Fruit fly (Drosophila melanogaster) whole organism, embryonic: ENCODE results near the gene Hr83.

ENCODE experiments used
- Bgb ChIP-seq: fragments of 200-800 bp; sonication (Bioruptor generic); IDR thresholded peaks from 2 replicates; pipeline ENCODE4 v1.3.6; 2022; ENCODE audit warnings: missing biosample characterization, missing genetic modification characterization; ENCODE audit not compliant: partially characterized antibody
- Bteb2 ChIP-seq: fragments of 200-800 bp; sonication (Bioruptor generic); optimal IDR thresholded peaks from 2 replicates; lab custom pipeline; 2016; ENCODE audit warnings: missing biosample characterization, missing genetic modification characterization
- CG10321 ChIP-seq: fragments of 200-800 bp; sonication (Bioruptor generic); IDR thresholded peaks from 2 replicates; pipeline ENCODE4 v1.3.6; 2022; ENCODE audit warnings: missing biosample characterization, missing genetic modification characterization
- CG11696 ChIP-seq: fragments of 200-800 bp; sonication (Bioruptor generic); IDR thresholded peaks from 2 replicates; pipeline ENCODE4 v1.3.6; 2022; ENCODE audit warnings: missing biosample characterization, missing genetic modification characterization
- CG12942 ChIP-seq: fragments of 200-800 bp; sonication (Bioruptor generic); optimal IDR thresholded peaks from 3 replicates; lab custom pipeline; 2016; ENCODE audit warnings: missing biosample characterization, missing genetic modification characterization
- CG13424 ChIP-seq: fragments of 200-800 bp; sonication (Bioruptor generic); optimal IDR thresholded peaks from 2 replicates; lab custom pipeline; 2019; ENCODE audit warnings: missing biosample characterization, mild to moderate bottlenecking, missing genetic modification characterization, moderate library complexity
- CG14710 ChIP-seq: fragments of 200-800 bp; sonication (Bioruptor generic); optimal IDR thresholded peaks from 3 replicates; lab custom pipeline; 2019; ENCODE audit warnings: missing biosample characterization, mild to moderate bottlenecking, missing genetic modification characterization, moderate library complexity
- CG14965 ChIP-seq: fragments of 200-800 bp; sonication (Bioruptor generic); optimal IDR thresholded peaks from 2 replicates; lab custom pipeline; 2016; ENCODE audit warnings: missing biosample characterization, missing genetic modification characterization, borderline replicate concordance
- CG15514 ChIP-seq: fragments of 200-800 bp; sonication (Bioruptor generic); optimal IDR thresholded peaks from 3 replicates; lab custom pipeline; 2017; ENCODE audit warnings: missing biosample characterization, missing genetic modification characterization, mild to moderate bottlenecking, moderate library complexity, missing genetic modification reagents
- CG17802 ChIP-seq: fragments of 200-800 bp; sonication (Bioruptor generic); optimal IDR thresholded peaks from 2 replicates; lab custom pipeline; 2018; ENCODE audit warnings: missing biosample characterization, mild to moderate bottlenecking, missing genetic modification characterization, moderate library complexity
- CG32532 ChIP-seq: fragments of 200-800 bp; sonication (Bioruptor generic); IDR thresholded peaks from 2 replicates; pipeline ENCODE4 v1.3.6; 2022; ENCODE audit warnings: missing biosample characterization, missing genetic modification characterization
- CG3281 ChIP-seq: fragments of 200-800 bp; sonication (Bioruptor generic); optimal IDR thresholded peaks from 3 replicates; lab custom pipeline; 2017; ENCODE audit warnings: missing biosample characterization, mild to moderate bottlenecking, missing genetic modification characterization
- CG34422 ChIP-seq: fragments of 200-800 bp; sonication (Bioruptor generic); IDR thresholded peaks from 3 replicates; pipeline ENCODE4 v1.3.6; 2022; ENCODE audit warnings: missing biosample characterization, missing genetic modification characterization
- CG3847 ChIP-seq: fragments of 200-800 bp; sonication (Bioruptor generic); IDR thresholded peaks from 2 replicates; pipeline ENCODE4 v1.3.6; 2022; ENCODE audit warnings: missing biosample characterization, missing genetic modification characterization
- CG42726 ChIP-seq: fragments of 200-800 bp; sonication (Bioruptor generic); IDR thresholded peaks from 2 replicates; pipeline ENCODE4 v1.3.6; 2022; ENCODE audit warnings: missing biosample characterization, missing genetic modification characterization; ENCODE audit not compliant: partially characterized antibody
- CG4854 ChIP-seq: fragments of 200-800 bp; sonication (Bioruptor generic); optimal IDR thresholded peaks from 2 replicates; lab custom pipeline; 2016; ENCODE audit warnings: missing biosample characterization, missing genetic modification characterization, inconsistent platforms
- CG5953 ChIP-seq: fragments of 200-800 bp; sonication (Bioruptor generic); IDR thresholded peaks from 2 replicates; pipeline ENCODE4 v1.3.6; 2022; ENCODE audit warnings: missing biosample characterization, missing genetic modification characterization
- CG6791 ChIP-seq: fragments of 200-800 bp; sonication (Bioruptor generic); IDR thresholded peaks from 3 replicates; pipeline ENCODE4 v1.3.6; 2022; ENCODE audit warnings: missing biosample characterization, missing genetic modification characterization; ENCODE audit not compliant: partially characterized antibody
- CG7556 ChIP-seq: fragments of 200-800 bp; sonication (Bioruptor generic); optimal IDR thresholded peaks from 2 replicates; lab custom pipeline; 2017; ENCODE audit warnings: missing biosample characterization, mild to moderate bottlenecking, missing genetic modification characterization
- CG8388 ChIP-seq: fragments of 200-800 bp; sonication (Bioruptor generic); optimal IDR thresholded peaks from 2 replicates; lab custom pipeline; 2019; ENCODE audit warnings: missing biosample characterization, mild to moderate bottlenecking, missing genetic modification characterization, moderate library complexity
- D ChIP-seq, 2 experiments: fragments of 200-800 bp in 1 of 2; fragments of >200 bp in 1 of 2; sonication (Bioruptor generic) in 1 of 2; optimal IDR thresholded peaks; 2 replicates in 1 of 2; 3 replicates in 1 of 2; lab custom pipeline; 2017; ENCODE audit warnings: mild to moderate bottlenecking in 1 of 2, missing biosample characterization in 1 of 2, missing genetic modification characterization in 1 of 2, missing genetic modification reagents in 1 of 2
- H15 ChIP-seq: fragments of 200-800 bp; sonication (Bioruptor generic); IDR thresholded peaks from 3 replicates; pipeline ENCODE4 v1.3.6; 2022; ENCODE audit warnings: missing biosample characterization, missing genetic modification characterization
- HHEX ChIP-seq: fragments of 200-800 bp; sonication (Bioruptor generic); optimal IDR thresholded peaks from 3 replicates; lab custom pipeline; 2017; ENCODE audit warnings: missing biosample characterization, mild to moderate bottlenecking, missing genetic modification characterization, missing genetic modification reagents
- Hr3 ChIP-seq: fragments of 200-800 bp; sonication (Bioruptor generic); optimal IDR thresholded peaks from 3 replicates; lab custom pipeline; 2016; ENCODE audit warnings: missing biosample characterization, missing genetic modification characterization
- Hsf ChIP-seq: fragments of 200-800 bp; sonication (Bioruptor generic); optimal IDR thresholded peaks from 3 replicates; lab custom pipeline; 2016; ENCODE audit warnings: missing biosample characterization, missing genetic modification characterization
- MBD-R2 ChIP-seq: fragments of 200-800 bp; sonication (Bioruptor generic); IDR thresholded peaks from 2 replicates; pipeline ENCODE4 v1.3.6; 2022; ENCODE audit warnings: missing biosample characterization, missing genetic modification characterization
- MESR4 ChIP-seq: fragments of 200-800 bp; sonication (Bioruptor generic); optimal IDR thresholded peaks from 2 replicates; lab custom pipeline; 2018; ENCODE audit warnings: missing biosample characterization, mild to moderate bottlenecking, missing genetic modification characterization, moderate library complexity
- Mes4 ChIP-seq: fragments of 200-800 bp; sonication (Bioruptor generic); optimal IDR thresholded peaks from 2 replicates; lab custom pipeline; 2016; ENCODE audit warnings: missing biosample characterization, missing genetic modification characterization
- PHDP ChIP-seq: fragments of 200-800 bp; sonication (Bioruptor generic); optimal IDR thresholded peaks from 3 replicates; lab custom pipeline; 2018; ENCODE audit warnings: missing biosample characterization, mild to moderate bottlenecking, missing genetic modification characterization, moderate library complexity
- Sin3A ChIP-seq: fragments of >200 bp; optimal IDR thresholded peaks from 2 replicates; lab custom pipeline; 2018
- TFAM ChIP-seq: fragments of 200-800 bp; sonication (Bioruptor generic); optimal IDR thresholded peaks from 2 replicates; lab custom pipeline; 2017; ENCODE audit warnings: missing biosample characterization, missing genetic modification characterization, inconsistent platforms
- ac ChIP-seq: fragments of 200-800 bp; sonication (Bioruptor generic); optimal IDR thresholded peaks from 3 replicates; lab custom pipeline; 2017; ENCODE audit warnings: missing biosample characterization, mild to moderate bottlenecking, missing genetic modification characterization
- bbx ChIP-seq: fragments of 200-800 bp; sonication (Bioruptor generic); IDR thresholded peaks from 2 replicates; pipeline ENCODE4 v1.3.6; 2022; ENCODE audit warnings: missing biosample characterization, missing genetic modification characterization; ENCODE audit not compliant: partially characterized antibody
- cad ChIP-seq: fragments of >200 bp; optimal IDR thresholded peaks from 2 replicates; lab custom pipeline; 2017; ENCODE audit warnings: missing biosample characterization, missing genetic modification characterization
- corto ChIP-seq: fragments of 200-800 bp; sonication (Bioruptor generic); optimal IDR thresholded peaks from 2 replicates; lab custom pipeline; 2016; ENCODE audit warnings: missing biosample characterization, mild to moderate bottlenecking, missing genetic modification characterization, moderate library complexity
- exex ChIP-seq: fragments of 200-800 bp; sonication (Bioruptor generic); optimal IDR thresholded peaks from 4 replicates; lab custom pipeline; 2018; ENCODE audit warnings: missing biosample characterization, mild to moderate bottlenecking, missing genetic modification characterization, moderate library complexity
- her ChIP-seq: fragments of 200-800 bp; sonication (Bioruptor generic); optimal IDR thresholded peaks from 2 replicates; lab custom pipeline; 2016; ENCODE audit warnings: missing biosample characterization, missing genetic modification characterization
- hth ChIP-seq: fragments of >200 bp; optimal IDR thresholded peaks from 2 replicates; lab custom pipeline; 2017; ENCODE audit warnings: inconsistent platforms
- jigr1 ChIP-seq: fragments of 200-800 bp; sonication (Bioruptor generic); IDR thresholded peaks from 3 replicates; pipeline ENCODE4 v1.3.6; 2022; ENCODE audit warnings: missing biosample characterization, missing genetic modification characterization
- lmd ChIP-seq: fragments of 200-800 bp; sonication (Bioruptor generic); IDR thresholded peaks from 2 replicates; pipeline ENCODE4 v1.3.6; 2022; ENCODE audit warnings: missing biosample characterization, missing genetic modification characterization
- mam ChIP-seq: fragments of 200-800 bp; sonication (Bioruptor generic); optimal IDR thresholded peaks from 3 replicates; lab custom pipeline; 2016; ENCODE audit warnings: missing biosample characterization, missing genetic modification characterization
- nau ChIP-seq: fragments of 200-800 bp; sonication (Bioruptor generic); optimal IDR thresholded peaks from 3 replicates; lab custom pipeline; 2017; ENCODE audit warnings: missing biosample characterization, mild to moderate bottlenecking, missing genetic modification characterization, missing genetic modification reagents
- nom ChIP-seq: fragments of 200-800 bp; sonication (Bioruptor generic); optimal IDR thresholded peaks from 2 replicates; lab custom pipeline; 2017; ENCODE audit warnings: missing biosample characterization, missing genetic modification characterization, mild to moderate bottlenecking, moderate library complexity, missing genetic modification reagents
- org-1 ChIP-seq: fragments of 200-800 bp; sonication (Bioruptor generic); optimal IDR thresholded peaks from 2 replicates; lab custom pipeline; 2017; ENCODE audit warnings: missing biosample characterization, missing genetic modification characterization
- otp ChIP-seq: fragments of 200-800 bp; sonication (Bioruptor generic); IDR thresholded peaks from 3 replicates; pipeline ENCODE4, ENCODE4 v1.3.6; 2022; ENCODE audit warnings: missing biosample characterization, missing genetic modification characterization
- schlank ChIP-seq: fragments of 200-800 bp; sonication (Bioruptor generic); optimal IDR thresholded peaks from 2 replicates; lab custom pipeline; 2018; ENCODE audit warnings: missing biosample characterization, mild to moderate bottlenecking, missing genetic modification characterization
- seq ChIP-seq: fragments of 200-800 bp; sonication (Bioruptor generic); IDR thresholded peaks from 2 replicates; pipeline ENCODE4 v1.3.6; 2022; ENCODE audit warnings: missing biosample characterization, missing genetic modification characterization
- stc ChIP-seq: fragments of 200-800 bp; sonication (Bioruptor generic); IDR thresholded peaks from 2 replicates; pipeline ENCODE4 v1.3.6; 2022; ENCODE audit warnings: missing biosample characterization, missing genetic modification characterization
- unpg ChIP-seq: fragments of 200-800 bp; sonication (Bioruptor generic); optimal IDR thresholded peaks from 3 replicates; lab custom pipeline; 2018; ENCODE audit warnings: missing biosample characterization, mild to moderate bottlenecking, missing genetic modification characterization, moderate library complexity

The Hr83 gene

dm6 chr3R:6368100-6368499, 19.1 kb downstream of the Hr83 start, which contains the start of gene CG42724 (continued):
- TF ChIP-seq ac (GFP tag; lab: Kevin White, UChicago) = no peak
- TF ChIP-seq Bgb (GFP tag; lab: Robert Waterston, UW) = no peak
- peak; percentile 47 for TF ChIP-seq Mes4 (GFP tag; lab: Kevin White, UChicago)
- TF ChIP-seq cad (GFP tag; lab: Kevin White, UChicago) = no peak
- peak; percentile 55 for TF ChIP-seq lmd
- peak; percentile 63 for TF ChIP-seq Hsf (GFP tag; lab: Kevin White, UChicago)
- peak; percentile 44; the same call in 1 of the 3 replicates for TF ChIP-seq CG34422 (GFP tag; lab: Robert Waterston, UW)
- no peak for TF ChIP-seq exex (tag; lab: Kevin White, UChicago)
- TF ChIP-seq D (optimal IDR thresholded peaks at IDR 0.05; lab: Kevin White, UChicago) = peak; percentile 72
- TF ChIP-seq D (GFP tag; optimal IDR thresholded peaks at IDR 0.05; lab: Kevin White, UChicago) = no peak
- TF ChIP-seq CG3847 (GFP tag; lab: Robert Waterston, UW) = peak; percentile 74; the same call in 1 of the 2 replicates
- no peak for TF ChIP-seq bbx (GFP tag; lab: Robert Waterston, UW)
- TF ChIP-seq CG7556 (GFP tag; lab: Kevin White, UChicago) = no peak
- peak; percentile 41 for TF ChIP-seq CG12942 (GFP tag; lab: Kevin White, UChicago)
- no peak for TF ChIP-seq CG11696 (GFP tag; lab: Robert Waterston, UW)
- no peak; the same call in 1 of the 2 replicates for TF ChIP-seq seq
- peak; percentile 68 for TF ChIP-seq Bteb2 (GFP tag; lab: Kevin White, UChicago)
- TF ChIP-seq CG32532 (GFP tag; lab: Robert Waterston, UW) = peak; percentile 68
- no peak for TF ChIP-seq jigr1 (GFP tag; lab: Robert Waterston, UW)
- TF ChIP-seq CG10321 (GFP tag; lab: Robert Waterston, UW) = no peak
- no peak for TF ChIP-seq nom
- TF ChIP-seq CG13424 (tag; lab: Kevin White, UChicago) = peak; percentile 67
- TF ChIP-seq corto (GFP tag; lab: Kevin White, UChicago) = no peak
- no peak for TF ChIP-seq hth (lab: Kevin White, UChicago)
- TF ChIP-seq otp (GFP tag; lab: Robert Waterston, UW) = peak; percentile 49; the same call in 1 of the 3 replicates
- TF ChIP-seq org-1 = peak; percentile 43
- peak; percentile 89 for TF ChIP-seq mam (GFP tag; lab: Kevin White, UChicago)
- no peak for TF ChIP-seq CG14710 (tag; lab: Kevin White, UChicago)
- TF ChIP-seq, all 482 proteins: peak for 224

dm6 chr3R:6368550-6369238, 19.7 kb downstream of the Hr83 start, which contains the start of gene CG10286:
Gene CG10286 (plus strand): TSS chr3R:6368965.
- TF ChIP-seq HHEX (GFP tag; lab: Kevin White, UChicago) (peak; percentile 9), CG15514 (GFP tag; lab: Kevin White, UChicago) (peak; percentile 57), CG34422 (GFP tag; lab: Robert Waterston, UW) (0 out of 3 replicates have a peak, but pooled peaks have one; percentile 49), her (GFP tag; lab: Kevin White, UChicago) (no peak), Hr3 (GFP tag; lab: Kevin White, UChicago) (peak; percentile 20), H15 (GFP tag; lab: Robert Waterston, UW) (no peak), Sin3A (lab: Kevin White, UChicago) (peak; percentile 27), TFAM (no peak), CG5953 (GFP tag; lab: Robert Waterston, UW) (no peak), unpg (GFP tag; lab: Kevin White, UChicago) (peak; percentile 36), stc (GFP tag; lab: Robert Waterston, UW) (no peak), CG17802 (tag; lab: Kevin White, UChicago) (no peak), CG4854 (GFP tag; lab: Kevin White, UChicago) (no peak), CG3281 (GFP tag; lab: Kevin White, UChicago) (peak; percentile 33), PHDP (tag; lab: Kevin White, UChicago) (peak; percentile 58), CG14965 (GFP tag; lab: Kevin White, UChicago) (no peak), CG8388 (GFP tag; lab: Kevin White, UChicago) (peak; percentile 34), CG6791 (GFP tag; lab: Robert Waterston, UW) (peak; percentile 79), MBD-R2 (peak; percentile 68), MESR4 (GFP tag; lab: Kevin White, UChicago) (peak; percentile 60), nau (GFP tag; lab: Kevin White, UChicago) (no peak), CG42726 (GFP tag; lab: Robert Waterston, UW) (peak; percentile 65), schlank (tag; lab: Kevin White, UChicago) (no peak)
